Fruit fly (Drosophila melanogaster): Measurements from ENCODE around the gene cona.
A peak's percentile ranks its signal among the peaks of the same experiment; 100 is the strongest.

cona gene

DNA sequence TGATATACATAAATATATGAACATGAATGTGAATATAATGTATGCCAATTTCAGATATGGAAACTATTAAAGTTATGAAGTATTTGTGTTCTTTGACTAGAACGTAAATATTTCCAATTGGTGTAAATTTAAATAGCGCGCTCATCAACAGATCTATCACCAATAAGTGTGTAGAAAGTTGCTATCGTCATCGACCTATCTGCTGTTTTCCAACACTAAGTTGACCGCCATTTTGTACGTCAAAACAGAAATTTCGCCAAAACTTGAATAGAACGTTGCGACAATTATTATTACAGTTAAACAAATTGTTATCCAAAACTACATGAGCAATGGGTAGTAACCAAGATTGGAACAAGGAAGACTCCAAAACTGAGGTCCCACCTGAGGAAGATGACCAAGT, at the start of gene cona (continued):
- no peak for TF ChIP-seq CG6272 (GFP tag; IDR thresholded peaks at IDR 0.05)
- no peak for TF ChIP-seq Usf (GFP tag; optimal IDR thresholded peaks at IDR 0.05)
- no peak for TF ChIP-seq CG7786 (GFP tag; optimal IDR thresholded peaks at IDR 0.05)
- peak; percentile 84 for TF ChIP-seq Dp (GFP tag; optimal IDR thresholded peaks at IDR 0.05)
- TF ChIP-seq CG17829 (tag; optimal IDR thresholded peaks at IDR 0.05), result no peak
- no peak for TF ChIP-seq tup (GFP tag; optimal IDR thresholded peaks at IDR 0.05)

DNA sequence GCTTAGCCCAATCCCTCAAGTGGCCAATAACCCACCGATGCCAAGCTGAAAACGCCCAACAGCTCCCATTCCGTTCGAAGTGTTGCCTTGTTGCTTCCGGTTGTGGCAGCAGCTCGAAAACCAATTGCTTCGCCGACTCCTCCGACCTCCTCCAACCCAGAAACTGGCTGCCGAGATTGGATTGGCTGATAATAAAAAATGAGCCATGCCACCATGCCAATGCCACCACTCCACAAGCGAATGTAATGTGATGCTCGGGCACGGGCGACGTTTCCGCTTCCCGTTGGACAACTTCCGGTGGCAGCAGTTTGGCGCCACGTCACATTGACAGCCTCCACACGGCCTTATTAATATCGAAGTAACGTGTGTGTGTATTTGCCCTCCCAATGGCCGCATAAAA, 47.1 kb upstream of the cona start:
- TF ChIP-seq CG6254 (GFP tag; optimal IDR thresholded peaks at IDR 0.05) (no peak), ash1 (GFP tag; optimal IDR thresholded peaks at IDR 0.05) (no peak), z (GFP tag; IDR thresholded peaks at IDR 0.05) (no peak), CG8089 (GFP tag; optimal IDR thresholded peaks at IDR 0.05) (no peak), Ets65A (GFP tag) (peak; percentile 86), trem (tag; optimal IDR thresholded peaks at IDR 0.05) (no peak), CG12219 (GFP tag; optimal IDR thresholded peaks at IDR 0.05) (no peak), CG2712 (tag; optimal IDR thresholded peaks at IDR 0.05) (no peak), oc (tag; optimal IDR thresholded peaks at IDR 0.05) (no peak), Fer1 (GFP tag; optimal IDR thresholded peaks at IDR 0.05) (no peak), scrt (GFP tag; optimal IDR thresholded peaks at IDR 0.05) (peak; percentile 10), Ets97D (GFP tag; optimal IDR thresholded peaks at IDR 0.05) (peak; percentile 6), abd-A (tag; optimal IDR thresholded peaks at IDR 0.05) (peak; percentile 54), corto (GFP tag; optimal IDR thresholded peaks at IDR 0.05) (no peak), sna (GFP tag; IDR thresholded peaks at IDR 0.05; ENCODE audit: partially characterized antibody) (no peak)

DNA sequence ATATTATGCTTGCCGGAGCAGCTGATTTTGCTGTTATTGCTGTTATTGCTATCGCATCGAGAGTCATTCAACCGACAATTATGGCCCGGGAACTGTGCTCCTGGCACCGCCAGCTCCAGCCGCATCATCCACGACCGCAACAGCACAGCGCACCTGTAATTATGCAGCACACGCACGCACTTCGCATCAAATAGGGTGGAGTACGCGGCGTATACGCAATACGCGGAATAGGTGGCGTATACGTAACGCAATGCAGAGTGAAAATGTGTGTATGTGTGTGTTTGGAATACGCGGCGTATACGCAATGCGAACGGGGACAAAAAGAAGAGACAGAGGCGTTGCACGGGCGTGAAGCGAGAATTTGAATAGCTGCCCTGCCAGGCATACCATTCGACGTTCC, 29.8 kb upstream of the cona start:
- peak; percentile 78 for TF ChIP-seq CG7372 (GFP tag; IDR thresholded peaks at IDR 0.05)
- TF ChIP-seq CG30431 (GFP tag; optimal IDR thresholded peaks at IDR 0.05), result no peak
- TF ChIP-seq Ets65A (GFP tag), result peak; percentile 60
- TF ChIP-seq CG11093 (GFP tag; IDR thresholded peaks at IDR 0.05), result 0 out of 3 replicates have a peak, but pooled peaks have one; percentile 27

DNA sequence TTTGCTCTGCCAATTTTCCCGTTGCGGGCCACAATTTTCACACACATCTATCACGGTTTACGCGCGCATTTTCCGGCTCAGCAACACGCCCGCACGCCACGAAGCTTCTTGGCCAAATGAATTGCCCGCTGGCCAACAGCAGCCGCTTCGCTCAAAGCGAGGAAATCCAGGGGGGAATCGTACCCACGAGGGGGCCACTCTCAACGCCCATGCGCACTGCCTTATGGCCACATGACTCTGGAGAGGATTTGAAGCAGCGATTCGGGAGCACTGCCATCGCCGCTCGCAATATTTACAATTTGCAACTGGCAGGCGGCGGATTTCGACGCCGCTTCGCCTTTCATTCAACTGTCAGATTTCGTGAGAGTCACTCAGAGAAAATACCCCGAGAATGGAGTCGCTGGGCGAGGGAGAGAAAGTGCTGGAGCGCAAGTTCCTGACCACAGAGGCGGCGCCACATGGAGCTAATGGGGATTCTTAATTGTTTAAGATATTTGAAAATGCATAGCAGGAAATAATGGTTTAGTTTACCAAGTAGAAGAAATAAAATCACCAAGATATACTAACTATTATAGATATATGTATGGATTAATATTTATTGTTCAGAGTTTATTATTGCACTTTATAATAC, 24.9 kb upstream of the cona start, which contains the start of gene CG15803:
TSS of gene CG15803 (minus strand) at position 99 of the 631 bp plus-strand sequence.
- TF ChIP-seq Atf6 (GFP tag; IDR thresholded peaks at IDR 0.05) (peak; percentile 23; the same call in 1 of the 2 replicates), sqz (GFP tag; optimal IDR thresholded peaks at IDR 0.05) (no peak), h (optimal IDR thresholded peaks at IDR 0.05) (no peak), NFAT (GFP tag; IDR thresholded peaks at IDR 0.05) (no peak), Atf-2 (GFP tag; optimal IDR thresholded peaks at IDR 0.05) (no peak), mam (GFP tag; optimal IDR thresholded peaks at IDR 0.05) (peak; percentile 18), CG17359 (tag; optimal IDR thresholded peaks at IDR 0.05) (no peak), Ets65A (GFP tag) (peak; percentile 36), Adf1 (GFP tag; IDR thresholded peaks at IDR 0.05) (peak; percentile 47; the same call in 1 of the 2 replicates), kni (GFP tag; optimal IDR thresholded peaks at IDR 0.05) (no peak), CG1647 (GFP tag; optimal IDR thresholded peaks at IDR 0.05) (no peak), Dref (GFP tag; IDR thresholded peaks at IDR 0.05) (no peak), Myb (GFP tag; optimal IDR thresholded peaks at IDR 0.05) (no peak), CG30403 (GFP tag; optimal IDR thresholded peaks at IDR 0.05) (peak; percentile 18), B-H1 (GFP tag; IDR thresholded peaks at IDR 0.05) (no peak), Dfd (GFP tag; optimal IDR thresholded peaks at IDR 0.05) (no peak), CG10321 (GFP tag; IDR thresholded peaks at IDR 0.05) (no peak), lola (GFP tag; optimal IDR thresholded peaks at IDR 0.05) (no peak), CG10267 (tag; optimal IDR thresholded peaks at IDR 0.05) (no peak), Xrp1 (GFP tag; IDR thresholded peaks at IDR 0.05) (no peak), CG7928 (GFP tag; optimal IDR thresholded peaks at IDR 0.05) (no peak), sisA (GFP tag; IDR thresholded peaks at IDR 0.05) (0 out of 2 replicates have a peak, but pooled peaks have one; percentile 20), gem (tag; optimal IDR thresholded peaks at IDR 0.05) (peak; percentile 30), Nf-YB (GFP tag; optimal IDR thresholded peaks at IDR 0.05) (no peak), p53 (GFP tag; optimal IDR thresholded peaks at IDR 0.05) (no peak)
